Worm (Caenorhabditis elegans): ENCODE measurements around the gene Y43E12A.2.

The Y43E12A.2 gene

DNA sequence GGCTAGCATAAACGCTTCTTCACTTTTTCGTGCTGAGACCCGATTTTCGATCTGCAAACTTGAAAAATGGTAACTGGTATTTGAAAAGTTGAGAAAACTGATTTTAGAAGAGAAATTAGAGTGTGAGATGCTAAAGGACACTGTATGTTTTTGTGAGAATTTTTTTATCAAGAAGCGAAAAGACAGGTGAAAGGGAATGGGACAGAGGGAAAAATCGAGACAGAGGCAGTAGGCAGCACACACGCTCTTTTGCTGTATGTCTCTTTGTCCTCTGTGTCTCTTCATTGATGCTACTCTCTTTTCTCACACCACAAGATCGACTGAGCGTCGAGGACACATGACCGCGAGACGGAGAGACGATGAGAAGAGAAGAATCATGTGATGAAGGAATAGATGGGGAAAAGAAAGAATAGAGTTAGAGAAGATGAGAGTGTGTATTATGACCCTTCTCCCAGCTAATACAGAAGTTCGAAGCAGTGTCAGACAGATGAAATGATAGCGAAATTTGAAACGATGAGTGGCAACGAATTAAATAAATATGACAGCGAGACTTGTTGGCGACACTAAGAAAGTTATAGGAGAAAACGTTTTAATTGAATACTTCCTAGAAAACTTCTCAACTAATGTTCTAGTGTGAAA is 45.9 kb upstream of the Y43E12A.2 start, which contains the start of gene lgg-2 (continued):
- TF ChIP-seq egl-43 (GFP tag; IDR thresholded peaks at IDR 0.05), result peak; percentile 65; the same call in 1 of the 2 replicates
- no peak for TF ChIP-seq nhr-111 (GFP tag; optimal IDR thresholded peaks at IDR 0.05)
- peak; percentile 78 for TF ChIP-seq pha-4 (GFP tag; IDR thresholded peaks at IDR 0.05)
- TF ChIP-seq pha-4 (tag; optimal IDR thresholded peaks at IDR 0.05), result peak; percentile 98
- no peak for TF ChIP-seq ceh-44 (GFP tag; IDR thresholded peaks at IDR 0.05)

DNA sequence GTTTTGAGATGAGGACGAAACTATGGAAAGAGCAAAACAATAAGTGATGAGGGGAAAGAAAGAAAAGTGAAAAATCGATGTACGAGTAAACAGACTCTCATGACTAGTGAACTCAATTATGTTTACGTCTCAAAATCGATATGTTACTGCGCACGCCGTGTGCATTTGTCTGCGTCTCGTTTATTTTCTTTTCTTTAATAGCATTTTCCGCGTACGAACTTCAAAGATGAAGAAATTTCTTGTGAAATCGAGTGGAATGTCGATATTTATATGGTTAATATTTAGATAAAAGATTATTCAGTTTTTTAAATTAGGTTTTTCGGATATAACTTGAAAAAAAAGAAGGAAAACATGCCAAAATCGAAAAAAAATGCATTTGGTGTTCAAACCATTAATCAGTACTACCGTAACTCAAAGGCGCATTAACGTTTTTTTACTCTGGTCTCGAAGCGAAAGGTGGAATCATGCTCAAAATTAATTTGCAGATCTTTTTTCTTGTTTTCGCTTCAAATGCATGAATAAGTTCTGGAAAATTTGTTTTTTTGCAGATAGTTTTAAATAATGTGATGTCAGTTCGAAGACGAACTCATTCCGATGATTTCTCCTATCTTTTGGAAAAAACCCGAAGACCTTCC is 44.8 kb upstream of the Y43E12A.2 start, which contains the start of gene fic-1:
Gene fic-1, plus strand, starts transcription at position 549 of the 635 bp plus-strand sequence.
- TF ChIP-seq lin-1 (GFP tag; IDR thresholded peaks at IDR 0.05) (no peak), hlh-11 (tag; optimal IDR thresholded peaks at IDR 0.05) (peak; percentile 62), pha-4 (GFP tag; IDR thresholded peaks at IDR 0.05) (no peak), pha-4 (tag; optimal IDR thresholded peaks at IDR 0.05) (peak; percentile 88), nhr-77 (tag; optimal IDR thresholded peaks at IDR 0.05) (no peak), vab-7 (GFP tag; IDR thresholded peaks at IDR 0.05) (no peak), R02D3.7 (tag; optimal IDR thresholded peaks at IDR 0.05) (no peak), snpc-1.2 (GFP tag; IDR thresholded peaks at IDR 0.05) (no peak), mes-2 (tag; optimal IDR thresholded peaks at IDR 0.05; ENCODE audit: poor library complexity, severe bottlenecking) (peak; percentile 41), fkh-10 (GFP tag; optimal IDR thresholded peaks at IDR 0.05) (peak; percentile 95), dmd-9 (GFP tag; IDR thresholded peaks at IDR 0.05) (no peak), ZK337.2 (GFP tag; IDR thresholded peaks at IDR 0.05) (no peak), spr-1 (tag; optimal IDR thresholded peaks at IDR 0.05) (no peak), F49E8.2 (tag; optimal IDR thresholded peaks at IDR 0.05; ENCODE audit: borderline replicate concordance) (no peak), mxl-2 (GFP tag; conservative IDR thresholded peaks at IDR 0.05) (no peak), lin-29 (GFP tag; IDR thresholded peaks at IDR 0.05) (no peak), pqm-1 (tag; optimal IDR thresholded peaks at IDR 0.05) (no peak), madf-5 (GFP tag; IDR thresholded peaks at IDR 0.05) (no peak), Y48G9A.11 (GFP tag; IDR thresholded peaks at IDR 0.05) (no peak), hif-1 (tag; optimal IDR thresholded peaks at IDR 0.05) (peak in 1 of 2 experiments; percentile 26), lin-15B (tag; optimal IDR thresholded peaks at IDR 0.05) (no peak), gei-8 (GFP tag; optimal IDR thresholded peaks at IDR 0.05) (no peak), Y105C5A.15 (GFP tag; IDR thresholded peaks at IDR 0.05) (no peak), saeg-2 (GFP tag; IDR thresholded peaks at IDR 0.05) (no peak), daf-16 (GFP tag; optimal IDR thresholded peaks at IDR 0.05) (peak in 1 of 2 experiments; percentile 26), daf-16 (tag; optimal IDR thresholded peaks at IDR 0.05) (peak; percentile 94), T20F7.1 (GFP tag; optimal IDR thresholded peaks at IDR 0.05) (peak; percentile 56), daf-8 (GFP tag; IDR thresholded peaks at IDR 0.05) (no peak), hmg-1.1 (GFP tag; IDR thresholded peaks at IDR 0.05) (0 out of 2 replicates have a peak, but pooled peaks have one; percentile 39), ces-1 (GFP tag; optimal IDR thresholded peaks at IDR 0.05) (peak; percentile 92), rbr-2 (tag; optimal IDR thresholded peaks at IDR 0.05) (no peak), skn-1 (tag; optimal IDR thresholded peaks at IDR 0.05) (no peak), zfp-3 (GFP tag; conservative IDR thresholded peaks at IDR 0.05) (no peak), D1046.2 (GFP tag; IDR thresholded peaks at IDR 0.05) (no peak), nhr-76 (tag; optimal IDR thresholded peaks at IDR 0.05) (no peak), nhr-10 (tag; optimal IDR thresholded peaks at IDR 0.05) (no peak), mdl-1 (tag; optimal IDR thresholded peaks at IDR 0.05) (peak; percentile 54 to 93), cey-2 (tag; optimal IDR thresholded peaks at IDR 0.05; ENCODE audit: borderline replicate concordance, insufficient read depth) (no peak), ceh-44 (GFP tag; IDR thresholded peaks at IDR 0.05) (no peak), nhr-28 (tag; optimal IDR thresholded peaks at IDR 0.05) (peak; percentile 14), arid-1 (GFP tag; conservative IDR thresholded peaks at IDR 0.05) (no peak), snpc-4 (tag; optimal IDR thresholded peaks at IDR 0.05) (no peak), attf-4 (tag; optimal IDR thresholded peaks at IDR 0.05) (no peak), F26F4.8 (GFP tag; conservative IDR thresholded peaks at IDR 0.05) (no peak), zag-1 (tag; optimal IDR thresholded peaks at IDR 0.05) (no peak)

All from whole organism, L4 larva.